Worm (Caenorhabditis elegans): ENCODE measurements around the gene ttr-8.

DNA sequence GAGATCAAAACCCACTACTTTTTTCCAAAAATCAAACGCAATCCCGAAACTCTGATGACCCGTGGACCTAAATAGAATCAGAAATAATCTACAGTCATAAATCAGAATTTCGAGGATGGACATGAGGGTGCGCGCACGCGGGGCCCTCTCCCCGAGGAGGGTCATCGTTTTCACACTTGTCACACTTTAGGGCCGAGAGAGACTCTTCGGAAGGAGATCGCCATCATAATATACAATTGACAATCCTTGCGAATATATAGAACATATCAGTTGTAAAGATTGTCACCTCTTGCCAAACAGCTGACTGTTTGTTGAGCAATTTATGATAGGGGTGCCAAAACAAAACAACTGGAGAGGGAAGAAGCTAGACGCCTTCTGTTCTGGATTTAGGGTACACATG is 35.0 kb downstream of the ttr-8 start:
- TF ChIP-seq ceh-82 (tag; optimal IDR thresholded peaks at IDR 0.05): no peak
- TF ChIP-seq aly-2 (tag; optimal IDR thresholded peaks at IDR 0.05): no peak
- TF ChIP-seq ztf-1 (GFP tag; conservative IDR thresholded peaks at IDR 0.05): no peak
- no peak for TF ChIP-seq ama-1 (optimal IDR thresholded peaks at IDR 0.05)

All from whole organism, L2 larva.